Fruit fly (Drosophila melanogaster) whole organism, embryonic: ENCODE results near the gene CG12253.

Source experiments
- B-H1 ChIP-seq: fragments of 200-800 bp; sonication (Bioruptor generic); IDR thresholded peaks from 3 replicates; pipeline ENCODE4 v1.3.6; 2022; ENCODE audit warnings: missing biosample characterization, missing genetic modification characterization
- CG10543 ChIP-seq: fragments of 200-800 bp; sonication (Bioruptor generic); optimal IDR thresholded peaks from 3 replicates; lab custom pipeline; 2017; ENCODE audit warnings: missing biosample characterization, mild to moderate bottlenecking, missing genetic modification characterization, moderate library complexity
- CG11695 ChIP-seq: fragments of 200-800 bp; sonication (Bioruptor generic); IDR thresholded peaks from 3 replicates; pipeline ENCODE4 v1.3.6; 2022; ENCODE audit warnings: missing biosample characterization, missing genetic modification characterization
- CG1233 ChIP-seq: fragments of 200-800 bp; sonication (Bioruptor generic); optimal IDR thresholded peaks from 4 replicates; lab custom pipeline; 2018; ENCODE audit warnings: missing biosample characterization, mild to moderate bottlenecking, missing genetic modification characterization
- CG12391 ChIP-seq: fragments of 200-800 bp; sonication (Bioruptor generic); optimal IDR thresholded peaks from 3 replicates; lab custom pipeline; 2018; ENCODE audit warnings: missing biosample characterization, mild to moderate bottlenecking, missing genetic modification characterization, moderate library complexity
- CG1647 ChIP-seq: fragments of 200-800 bp; sonication (Bioruptor generic); optimal IDR thresholded peaks from 3 replicates; lab custom pipeline; 2016; ENCODE audit warnings: missing biosample characterization, missing genetic modification characterization
- CG17568 ChIP-seq: fragments of 200-800 bp; sonication (Bioruptor generic); optimal IDR thresholded peaks from 2 replicates; lab custom pipeline; 2018; ENCODE audit warnings: missing biosample characterization, mild to moderate bottlenecking, missing genetic modification characterization, moderate library complexity
- CG17829 ChIP-seq: fragments of 200-800 bp; optimal IDR thresholded peaks from 2 replicates; lab custom pipeline; 2019; ENCODE audit warnings: missing biosample characterization, mild to moderate bottlenecking, missing genetic modification characterization, moderate library complexity
- CG1832 ChIP-seq: fragments of 200-800 bp; sonication (Bioruptor generic); optimal IDR thresholded peaks from 2 replicates; lab custom pipeline; 2017; ENCODE audit warnings: missing biosample characterization, mild to moderate bottlenecking, missing genetic modification characterization, inconsistent platforms
- CG2129 ChIP-seq: fragments of 200-800 bp; sonication (Bioruptor generic); IDR thresholded peaks from 2 replicates; pipeline ENCODE4 v1.3.6; 2022; ENCODE audit warnings: missing biosample characterization, missing genetic modification characterization; ENCODE audit not compliant: partially characterized antibody
- CG2199 ChIP-seq: fragments of 200-800 bp; sonication (Bioruptor generic); IDR thresholded peaks from 3 replicates; pipeline ENCODE4 v1.3.6; 2022; ENCODE audit warnings: missing biosample characterization, missing genetic modification characterization
- CG2712 ChIP-seq: fragments of 200-800 bp; optimal IDR thresholded peaks from 3 replicates; lab custom pipeline; 2019; ENCODE audit warnings: missing biosample characterization, mild to moderate bottlenecking, missing genetic modification characterization, moderate library complexity
- CG33557 ChIP-seq: fragments of 200-800 bp; sonication (Bioruptor generic); optimal IDR thresholded peaks from 2 replicates; lab custom pipeline; 2019; ENCODE audit warnings: missing biosample characterization, mild to moderate bottlenecking, missing genetic modification characterization, moderate library complexity
- CG7839 ChIP-seq: fragments of 200-800 bp; sonication (Bioruptor generic); optimal IDR thresholded peaks from 3 replicates; lab custom pipeline; 2018; ENCODE audit warnings: missing biosample characterization, mild to moderate bottlenecking, missing genetic modification characterization, moderate library complexity
- CG8290 ChIP-seq, 3 experiments: fragments of 200-800 bp; sonication (Bioruptor generic); optimal IDR thresholded peaks; 2 replicates each; lab custom pipeline; 2016 to 2019; ENCODE audit warnings: missing biosample characterization in 3 of 3, missing genetic modification characterization in 3 of 3, mild to moderate bottlenecking in 2 of 3, moderate library complexity in 1 of 3
- CG9609 ChIP-seq: fragments of 200-800 bp; sonication (Bioruptor generic); optimal IDR thresholded peaks from 3 replicates; lab custom pipeline; 2016; ENCODE audit warnings: missing biosample characterization, missing genetic modification characterization
- CG9727 ChIP-seq: fragments of 200-800 bp; sonication (Bioruptor generic); optimal IDR thresholded peaks from 3 replicates; lab custom pipeline; 2017; ENCODE audit warnings: missing biosample characterization, mild to moderate bottlenecking, missing genetic modification characterization
- CG9932 ChIP-seq: fragments of 200-800 bp; sonication (Bioruptor generic); IDR thresholded peaks from 2 replicates; pipeline ENCODE4 v1.3.6; 2022; ENCODE audit warnings: missing biosample characterization, missing genetic modification characterization
- CTCF ChIP-seq: fragments of 200-800 bp; sonication (Bioruptor generic); optimal IDR thresholded peaks from 2 replicates; lab custom pipeline; 2017; ENCODE audit warnings: missing biosample characterization, mild to moderate bottlenecking, missing genetic modification characterization, moderate library complexity
- Dad ChIP-seq: fragments of 200-800 bp; sonication (Bioruptor generic); optimal IDR thresholded peaks from 3 replicates; lab custom pipeline; 2016; ENCODE audit warnings: missing biosample characterization, missing genetic modification characterization
- Dll ChIP-seq: fragments of 200-800 bp; sonication (Bioruptor generic); IDR thresholded peaks from 4 replicates; pipeline ENCODE4 v1.3.6; 2022; ENCODE audit warnings: missing biosample characterization, missing genetic modification characterization; ENCODE audit not compliant: partially characterized antibody
- Dp ChIP-seq: fragments of 200-800 bp; sonication (Bioruptor generic); optimal IDR thresholded peaks from 2 replicates; lab custom pipeline; 2018; ENCODE audit warnings: missing biosample characterization, mild to moderate bottlenecking, missing genetic modification characterization, moderate library complexity
- GATAe ChIP-seq: fragments of 200-800 bp; sonication (Bioruptor generic); conservative IDR thresholded peaks from 2 replicates; pipeline ENCODE4 v1.3.6; 2022; ENCODE audit warnings: missing biosample characterization, missing genetic modification characterization
- H15 ChIP-seq: fragments of 200-800 bp; sonication (Bioruptor generic); IDR thresholded peaks from 3 replicates; pipeline ENCODE4 v1.3.6; 2022; ENCODE audit warnings: missing biosample characterization, missing genetic modification characterization
- Hsf ChIP-seq: fragments of 200-800 bp; sonication (Bioruptor generic); optimal IDR thresholded peaks from 3 replicates; lab custom pipeline; 2016; ENCODE audit warnings: missing biosample characterization, missing genetic modification characterization
- Lhr ChIP-seq: fragments of 200-800 bp; sonication (Bioruptor generic); optimal IDR thresholded peaks from 3 replicates; lab custom pipeline; 2017; ENCODE audit warnings: mild to moderate bottlenecking, missing biosample characterization, missing genetic modification reagents, missing genetic modification characterization
- MBD-R2 ChIP-seq: fragments of 200-800 bp; sonication (Bioruptor generic); IDR thresholded peaks from 2 replicates; pipeline ENCODE4 v1.3.6; 2022; ENCODE audit warnings: missing biosample characterization, missing genetic modification characterization
- Oli ChIP-seq: fragments of 200-800 bp; sonication (Bioruptor generic); optimal IDR thresholded peaks from 2 replicates; lab custom pipeline; 2018; ENCODE audit warnings: missing biosample characterization, mild to moderate bottlenecking, missing genetic modification characterization, moderate library complexity
- Opbp ChIP-seq: fragments of 200-800 bp; sonication (Bioruptor generic); IDR thresholded peaks from 3 replicates; pipeline ENCODE4 v1.3.6; 2022; ENCODE audit warnings: missing biosample characterization, missing genetic modification characterization; ENCODE audit not compliant: partially characterized antibody
- Xbp1 ChIP-seq: fragments of 200-800 bp; sonication (Bioruptor generic); optimal IDR thresholded peaks from 3 replicates; lab custom pipeline; 2016; ENCODE audit warnings: missing biosample characterization, mild to moderate bottlenecking, missing genetic modification characterization
- Xrp1 ChIP-seq: fragments of 200-800 bp; sonication (Bioruptor generic); IDR thresholded peaks from 2 replicates; pipeline ENCODE4 v1.3.6; 2022; ENCODE audit warnings: missing biosample characterization, missing genetic modification characterization
- YL-1 ChIP-seq: fragments of 200-800 bp; sonication (Bioruptor generic); optimal IDR thresholded peaks from 3 replicates; lab custom pipeline; 2017; ENCODE audit warnings: missing biosample characterization, mild to moderate bottlenecking, missing genetic modification characterization
- bbx ChIP-seq: fragments of 200-800 bp; sonication (Bioruptor generic); IDR thresholded peaks from 2 replicates; pipeline ENCODE4 v1.3.6; 2022; ENCODE audit warnings: missing biosample characterization, missing genetic modification characterization; ENCODE audit not compliant: partially characterized antibody
- bcd ChIP-seq: fragments of 200-800 bp; sonication (Bioruptor generic); optimal IDR thresholded peaks from 2 replicates; lab custom pipeline; 2017; ENCODE audit warnings: missing biosample characterization, mild to moderate bottlenecking, missing genetic modification characterization
- chif ChIP-seq, 2 experiments: fragments of 200-800 bp; sonication (Bioruptor generic); optimal IDR thresholded peaks; 3 replicates each; lab custom pipeline; 2016; ENCODE audit warnings: missing biosample characterization in 2 of 2, missing genetic modification characterization in 2 of 2
- chinmo ChIP-seq: fragments of 200-800 bp; sonication (Bioruptor generic); IDR thresholded peaks from 4 replicates; pipeline ENCODE4 v1.3.6; 2022; ENCODE audit warnings: missing biosample characterization, missing genetic modification characterization; ENCODE audit not compliant: partially characterized antibody
- eyg ChIP-seq: fragments of 200-800 bp; sonication (Bioruptor generic); optimal IDR thresholded peaks from 3 replicates; lab custom pipeline; 2016; ENCODE audit warnings: missing biosample characterization, missing genetic modification characterization
- fd102C ChIP-seq: fragments of 200-800 bp; sonication (Bioruptor generic); optimal IDR thresholded peaks from 2 replicates; lab custom pipeline; 2018; ENCODE audit warnings: missing biosample characterization, mild to moderate bottlenecking, missing genetic modification characterization, moderate library complexity
- gem ChIP-seq: fragments of 200-800 bp; sonication (Bioruptor generic); optimal IDR thresholded peaks from 2 replicates; lab custom pipeline; 2019; ENCODE audit warnings: missing biosample characterization, mild to moderate bottlenecking, missing genetic modification characterization, moderate library complexity
- gsb ChIP-seq: fragments of 200-800 bp; sonication (Bioruptor generic); IDR thresholded peaks from 2 replicates; pipeline ENCODE4 v1.3.6; 2022; ENCODE audit warnings: missing biosample characterization, missing genetic modification characterization
- kah ChIP-seq: fragments of 200-800 bp; sonication (Bioruptor generic); optimal IDR thresholded peaks from 2 replicates; lab custom pipeline; 2018; ENCODE audit warnings: missing biosample characterization, mild to moderate bottlenecking, missing genetic modification characterization
- lbe ChIP-seq: fragments of 200-800 bp; sonication (Bioruptor generic); optimal IDR thresholded peaks from 2 replicates; lab custom pipeline; 2016; ENCODE audit warnings: missing biosample characterization, mild to moderate bottlenecking, missing genetic modification characterization
- lov ChIP-seq, 2 experiments: fragments of 200-800 bp in 1 of 2; fragments of >200 bp in 1 of 2; sonication (Bioruptor generic) in 1 of 2; IDR thresholded peaks in 1 of 2; optimal IDR thresholded peaks in 1 of 2; 2 replicates in 1 of 2; 3 replicates in 1 of 2; pipeline versions ENCODE4 v1.3.6 to Lab custom; 2017 to 2022; ENCODE audit warnings: missing biosample characterization in 1 of 2, missing genetic modification characterization in 1 of 2
- phol ChIP-seq: fragments of 200-800 bp; sonication (Bioruptor generic); optimal IDR thresholded peaks from 3 replicates; lab custom pipeline; 2018; ENCODE audit warnings: missing biosample characterization, mild to moderate bottlenecking, missing genetic modification characterization, moderate library complexity
- rib ChIP-seq: fragments of 200-800 bp; sonication (Bioruptor generic); IDR thresholded peaks from 2 replicates; pipeline ENCODE4 v1.3.6; 2022; ENCODE audit warnings: missing biosample characterization, missing genetic modification characterization
- row ChIP-seq: fragments of 200-800 bp; sonication (Bioruptor generic); IDR thresholded peaks from 3 replicates; pipeline ENCODE4 v1.3.6; 2022; ENCODE audit warnings: missing biosample characterization, missing genetic modification characterization
- scrt ChIP-seq: fragments of 200-800 bp; sonication (Bioruptor generic); optimal IDR thresholded peaks from 2 replicates; lab custom pipeline; 2018; ENCODE audit warnings: missing biosample characterization, mild to moderate bottlenecking, missing genetic modification characterization, moderate library complexity
- sr ChIP-seq: fragments of 200-800 bp; sonication (Bioruptor generic); IDR thresholded peaks from 3 replicates; pipeline ENCODE4 v1.3.6; 2022; ENCODE audit warnings: missing biosample characterization, missing genetic modification characterization
- zen ChIP-seq: fragments of 200-800 bp; sonication (Bioruptor generic); optimal IDR thresholded peaks from 3 replicates; lab custom pipeline; 2018; ENCODE audit warnings: missing biosample characterization, mild to moderate bottlenecking, missing genetic modification characterization, moderate library complexity

The CG12253 gene

DNA sequence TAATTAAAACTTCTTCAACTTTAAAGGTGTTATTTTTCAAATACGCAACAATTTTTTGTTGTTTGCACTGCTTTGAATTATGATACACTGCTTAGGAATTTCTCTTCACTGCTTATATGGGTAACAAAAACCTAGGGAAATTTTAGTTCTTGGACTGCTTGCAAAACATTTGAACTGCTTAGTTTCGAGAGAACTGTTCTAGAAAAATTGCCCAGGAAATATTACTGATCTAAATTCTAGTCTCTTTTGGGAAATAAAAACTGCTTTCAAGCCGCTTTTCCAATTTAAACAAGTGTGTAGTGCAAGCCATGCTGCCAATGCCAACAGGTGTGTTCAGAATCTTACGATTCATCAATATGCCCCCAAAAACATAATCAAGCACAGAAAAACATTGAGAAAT, 23.1 kb upstream of the CG12253 start:
- TF ChIP-seq Dad (GFP tag; lab: Kevin White, UChicago) (no peak), fd102C (no peak), CG1832 (no peak), CG9609 (GFP tag; lab: Kevin White, UChicago) (no peak), kah (GFP tag; lab: Kevin White, UChicago) (peak; percentile 74), CG8290 (GFP tag; optimal IDR thresholded peaks at IDR 0.05; lab: Kevin White, UChicago) (peak; percentile 68), CG8290 (tag; optimal IDR thresholded peaks at IDR 0.05; lab: Kevin White, UChicago) (peak; percentile 64 to 83), Dll (GFP tag; lab: Robert Waterston, UW) (no peak), bcd (GFP tag; lab: Kevin White, UChicago) (no peak), bbx (GFP tag; lab: Robert Waterston, UW) (0 out of 2 replicates have a peak, but pooled peaks have one; percentile 8), Xrp1 (peak; percentile 8; the same call in 1 of the 2 replicates), lbe (GFP tag; lab: Kevin White, UChicago) (no peak), scrt (GFP tag; lab: Kevin White, UChicago) (peak; percentile 75), CG17568 (peak; percentile 3), CG9727 (GFP tag; lab: Kevin White, UChicago) (no peak), CG11695 (GFP tag; lab: Robert Waterston, UW) (no peak), Xbp1 (GFP tag; lab: Kevin White, UChicago) (no peak), CG7839 (peak; percentile 31), chinmo (GFP tag; lab: Robert Waterston, UW) (no peak), B-H1 (GFP tag; lab: Robert Waterston, UW) (no peak), row (no peak), CG12391 (peak; percentile 30), rib (GFP tag; lab: Robert Waterston, UW) (no peak), CG2712 (tag; lab: Kevin White, UChicago) (peak; percentile 61), CG1233 (peak; percentile 30), lov (optimal IDR thresholded peaks at IDR 0.05; lab: Kevin White, UChicago) (no peak), lov (GFP tag; IDR thresholded peaks at IDR 0.05; lab: Robert Waterston, UW) (0 out of 3 replicates have a peak, but pooled peaks have one; percentile 49), zen (tag; lab: Kevin White, UChicago) (peak; percentile 59), gsb (GFP tag; lab: Robert Waterston, UW) (no peak), CG10543 (GFP tag; lab: Kevin White, UChicago) (peak; percentile 1), GATAe (no peak), chif (GFP tag; optimal IDR thresholded peaks at IDR 0.05; lab: Kevin White, UChicago) (peak in 1 of 2 experiments; percentile 34), Opbp (GFP tag; lab: Robert Waterston, UW) (0 out of 3 replicates have a peak, but pooled peaks have one; percentile 38), CG2129 (GFP tag; lab: Robert Waterston, UW) (no peak), CG1647 (no peak), CTCF (peak; percentile 75), Oli (no peak), MBD-R2 (GFP tag; lab: Robert Waterston, UW) (peak; percentile 36; the same call in 1 of the 2 replicates), eyg (no peak), Lhr (GFP tag; lab: Kevin White, UChicago) (peak; percentile 59), gem (tag; lab: Kevin White, UChicago) (peak; percentile 33), YL-1 (GFP tag; lab: Kevin White, UChicago) (peak; percentile 83), H15 (GFP tag; lab: Robert Waterston, UW) (no peak), phol (tag; lab: Kevin White, UChicago) (peak; percentile 45), CG33557 (GFP tag; lab: Kevin White, UChicago) (peak; percentile 56), CG9932 (GFP tag; lab: Robert Waterston, UW) (no peak; the same call in 1 of the 2 replicates), Hsf (GFP tag; lab: Kevin White, UChicago) (peak; percentile 4), Dp (GFP tag; lab: Kevin White, UChicago) (peak; percentile 31), CG2199 (peak; percentile 62; the same call in 1 of the 3 replicates), CG17829 (tag; lab: Kevin White, UChicago) (peak; percentile 61), sr (no peak)
